Fruit fly (Drosophila melanogaster): Measurements from ENCODE around the gene CG32241.

DNA sequence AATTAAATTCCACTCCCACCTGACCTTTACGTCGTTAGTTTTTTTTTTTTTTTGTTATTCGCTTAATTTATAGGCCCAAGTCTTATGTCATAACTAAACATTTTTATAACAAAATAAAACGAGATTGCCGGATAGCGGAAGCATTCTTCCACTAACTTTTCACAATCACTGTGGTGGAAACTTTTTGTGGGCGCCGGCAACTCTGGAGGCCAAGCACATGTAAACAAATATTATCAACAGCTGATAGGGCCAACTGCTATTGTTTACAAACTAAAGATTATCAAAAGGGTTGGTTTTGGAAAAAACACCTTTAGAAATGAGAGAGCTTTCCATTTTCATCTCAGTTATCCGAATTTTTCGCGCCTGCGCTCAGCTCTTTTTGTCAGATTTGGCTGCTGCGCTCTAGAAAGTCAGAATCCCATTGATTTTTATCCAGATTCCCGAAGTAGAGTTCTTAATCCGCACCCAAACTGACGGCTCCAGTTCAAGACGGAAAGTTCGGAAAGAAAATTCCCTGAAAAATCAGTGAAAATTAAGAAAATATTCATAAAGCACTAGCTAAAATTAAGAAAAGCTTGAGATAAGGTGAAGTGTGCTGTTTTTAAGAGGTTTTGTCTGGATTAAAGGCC, 37.4 kb downstream of the CG32241 start, which contains the start of gene nAChRbeta1:
- TF ChIP-seq Myc (optimal IDR thresholded peaks at IDR 0.05) (no peak), insv (optimal IDR thresholded peaks at IDR 0.05) (no peak), ttk (optimal IDR thresholded peaks at IDR 0.05) (no peak), h (optimal IDR thresholded peaks at IDR 0.05) (no peak)
